Fruit fly (Drosophila melanogaster) whole organism, embryonic: ENCODE measurements around the gene Jhbp1.
A peak's percentile ranks its signal among the peaks of the same experiment; 100 is the strongest.

Experiments used
- Adf1 ChIP-seq: fragments of 200-800 bp; sonication (Bioruptor generic); IDR thresholded peaks from 2 replicates; pipeline ENCODE4 v1.3.6; 2022; ENCODE audit warnings: missing biosample characterization, missing genetic modification characterization
- Aef1 ChIP-seq: fragments of 200-800 bp; sonication (Bioruptor generic); IDR thresholded peaks from 3 replicates; pipeline ENCODE4 v1.3.6; 2022; ENCODE audit warnings: missing biosample characterization, missing genetic modification characterization
- Awh ChIP-seq: fragments of 200-800 bp; sonication (Bioruptor generic); IDR thresholded peaks from 2 replicates; pipeline ENCODE4, ENCODE4 v1.3.6; 2022; ENCODE audit warnings: missing biosample characterization, missing genetic modification characterization
- CG10209 ChIP-seq: fragments of 200-800 bp; sonication (Bioruptor generic); optimal IDR thresholded peaks from 3 replicates; lab custom pipeline; 2017; ENCODE audit warnings: missing biosample characterization, mild to moderate bottlenecking, missing genetic modification characterization, missing genetic modification reagents
- CG10321 ChIP-seq: fragments of 200-800 bp; sonication (Bioruptor generic); IDR thresholded peaks from 2 replicates; pipeline ENCODE4 v1.3.6; 2022; ENCODE audit warnings: missing biosample characterization, missing genetic modification characterization
- CG10959 ChIP-seq: fragments of 200-800 bp; sonication (Bioruptor generic); IDR thresholded peaks from 2 replicates; pipeline ENCODE4 v1.3.6; 2022; ENCODE audit warnings: missing biosample characterization, missing genetic modification characterization
- CG11696 ChIP-seq: fragments of 200-800 bp; sonication (Bioruptor generic); IDR thresholded peaks from 2 replicates; pipeline ENCODE4 v1.3.6; 2022; ENCODE audit warnings: missing biosample characterization, missing genetic modification characterization
- CG12104 ChIP-seq: fragments of 200-800 bp; sonication (Bioruptor generic); optimal IDR thresholded peaks from 3 replicates; lab custom pipeline; 2016; ENCODE audit warnings: missing biosample characterization, missing genetic modification characterization
- CG14441 ChIP-seq: fragments of 200-800 bp; sonication (Bioruptor generic); IDR thresholded peaks from 2 replicates; pipeline ENCODE4 v1.3.6; 2022; ENCODE audit warnings: missing biosample characterization, missing genetic modification characterization
- CG14667 ChIP-seq: fragments of 200-800 bp; sonication (Bioruptor generic); IDR thresholded peaks from 2 replicates; pipeline ENCODE4 v1.3.6; 2022; ENCODE audit warnings: missing biosample characterization, missing genetic modification characterization
- CG14860 ChIP-seq: fragments of 200-800 bp; sonication (Bioruptor generic); IDR thresholded peaks from 3 replicates; pipeline ENCODE4 v1.3.6; 2022; ENCODE audit warnings: missing biosample characterization, missing genetic modification characterization; ENCODE audit not compliant: partially characterized antibody
- CG1647 ChIP-seq: fragments of 200-800 bp; sonication (Bioruptor generic); optimal IDR thresholded peaks from 3 replicates; lab custom pipeline; 2016; ENCODE audit warnings: missing biosample characterization, missing genetic modification characterization
- CG16863 ChIP-seq: fragments of 200-800 bp; sonication (Bioruptor generic); optimal IDR thresholded peaks from 3 replicates; lab custom pipeline; 2016; ENCODE audit warnings: missing biosample characterization, missing genetic modification characterization
- CG17829 ChIP-seq: fragments of 200-800 bp; optimal IDR thresholded peaks from 2 replicates; lab custom pipeline; 2019; ENCODE audit warnings: missing biosample characterization, mild to moderate bottlenecking, missing genetic modification characterization, moderate library complexity
- CG17912 ChIP-seq: fragments of 200-800 bp; sonication (Bioruptor generic); optimal IDR thresholded peaks from 2 replicates; lab custom pipeline; 2018; ENCODE audit warnings: missing biosample characterization, mild to moderate bottlenecking, missing genetic modification characterization
- CG18262 ChIP-seq: fragments of 200-800 bp; optimal IDR thresholded peaks from 3 replicates; lab custom pipeline; 2019; ENCODE audit warnings: missing biosample characterization, mild to moderate bottlenecking, missing genetic modification characterization, moderate library complexity
- CG2678 ChIP-seq: fragments of 200-800 bp; sonication (Bioruptor generic); optimal IDR thresholded peaks from 3 replicates; lab custom pipeline; 2019; ENCODE audit warnings: missing biosample characterization, mild to moderate bottlenecking, missing genetic modification characterization, moderate library complexity
- CG31441 ChIP-seq: fragments of 200-800 bp; sonication (Bioruptor generic); IDR thresholded peaks from 2 replicates; pipeline ENCODE4 v1.3.6; 2022; ENCODE audit warnings: missing biosample characterization, missing genetic modification characterization
- CG32767 ChIP-seq: fragments of 200-800 bp; sonication (Bioruptor generic); IDR thresholded peaks from 2 replicates; pipeline ENCODE4 v1.3.6; 2022; ENCODE audit warnings: missing biosample characterization, missing genetic modification characterization
- CG33557 ChIP-seq: fragments of 200-800 bp; sonication (Bioruptor generic); optimal IDR thresholded peaks from 2 replicates; lab custom pipeline; 2019; ENCODE audit warnings: missing biosample characterization, mild to moderate bottlenecking, missing genetic modification characterization, moderate library complexity
- CG34376 ChIP-seq: fragments of 200-800 bp; sonication (Bioruptor generic); optimal IDR thresholded peaks from 2 replicates; lab custom pipeline; 2018; ENCODE audit warnings: missing biosample characterization, mild to moderate bottlenecking, missing genetic modification characterization
- CG43689 ChIP-seq: fragments of 200-800 bp; sonication (Bioruptor generic); IDR thresholded peaks from 2 replicates; pipeline ENCODE4 v1.3.6; 2022; ENCODE audit warnings: missing biosample characterization, missing genetic modification characterization
- CG8944 ChIP-seq: fragments of 200-800 bp; sonication (Bioruptor generic); optimal IDR thresholded peaks from 3 replicates; lab custom pipeline; 2016; ENCODE audit warnings: missing biosample characterization, missing genetic modification characterization
- CG9817 ChIP-seq: fragments of 200-800 bp; sonication (Bioruptor generic); optimal IDR thresholded peaks from 2 replicates; lab custom pipeline; 2018; ENCODE audit warnings: missing biosample characterization, mild to moderate bottlenecking, missing genetic modification characterization, moderate library complexity
- Dip2 ChIP-seq: fragments of 200-800 bp; sonication (Bioruptor generic); IDR thresholded peaks from 2 replicates; pipeline ENCODE4 v1.3.6; 2022; ENCODE audit warnings: missing biosample characterization, missing genetic modification characterization
- Eip74EF ChIP-seq, 2 experiments: fragments of 200-800 bp in 1 of 2; fragments of >200 bp in 1 of 2; sonication (Bioruptor generic) in 1 of 2; optimal IDR thresholded peaks; 2 replicates each; lab custom pipeline; 2017 to 2019; ENCODE audit warnings: missing biosample characterization in 2 of 2, missing genetic modification characterization in 2 of 2, mild to moderate bottlenecking in 1 of 2, moderate library complexity in 1 of 2
- Fer1 ChIP-seq: fragments of 200-800 bp; sonication (Bioruptor generic); optimal IDR thresholded peaks from 2 replicates; lab custom pipeline; 2017; ENCODE audit warnings: missing biosample characterization, mild to moderate bottlenecking, missing genetic modification characterization
- GATAe ChIP-seq: fragments of 200-800 bp; sonication (Bioruptor generic); conservative IDR thresholded peaks from 2 replicates; pipeline ENCODE4 v1.3.6; 2022; ENCODE audit warnings: missing biosample characterization, missing genetic modification characterization
- H2.0 ChIP-seq: fragments of 200-800 bp; sonication (Bioruptor generic); IDR thresholded peaks from 2 replicates; pipeline ENCODE4 v1.3.6; 2022; ENCODE audit warnings: missing biosample characterization, missing genetic modification characterization
- Hand ChIP-seq: fragments of 200-800 bp; sonication (Bioruptor generic); optimal IDR thresholded peaks from 2 replicates; lab custom pipeline; 2017; ENCODE audit warnings: mild to moderate bottlenecking, missing biosample characterization, missing genetic modification reagents, missing genetic modification characterization
- Hr3 ChIP-seq: fragments of 200-800 bp; sonication (Bioruptor generic); optimal IDR thresholded peaks from 3 replicates; lab custom pipeline; 2016; ENCODE audit warnings: missing biosample characterization, missing genetic modification characterization
- Hr39 ChIP-seq: fragments of >200 bp; optimal IDR thresholded peaks from 2 replicates; lab custom pipeline; 2017
- Oaz ChIP-seq: fragments of 200-800 bp; sonication (Bioruptor generic); IDR thresholded peaks from 2 replicates; pipeline ENCODE4 v1.3.6; 2022; ENCODE audit warnings: missing biosample characterization, missing genetic modification characterization
- Ptx1 ChIP-seq: fragments of 200-800 bp; sonication (Bioruptor generic); IDR thresholded peaks from 2 replicates; pipeline ENCODE4 v1.3.6; 2022; ENCODE audit warnings: missing biosample characterization, missing genetic modification characterization
- Taf1 ChIP-seq: fragments of 200-800 bp; sonication (Bioruptor generic); IDR thresholded peaks from 2 replicates; pipeline ENCODE4 v1.3.6; 2022; ENCODE audit warnings: missing biosample characterization, missing genetic modification characterization
- aop ChIP-seq: fragments of 200-800 bp; sonication (Bioruptor generic); IDR thresholded peaks from 2 replicates; pipeline ENCODE4 v1.3.6; 2022; ENCODE audit warnings: missing biosample characterization, missing genetic modification characterization
- bab2 ChIP-seq: fragments of 200-800 bp; sonication (Bioruptor generic); optimal IDR thresholded peaks from 2 replicates; lab custom pipeline; 2016; ENCODE audit warnings: missing biosample characterization, missing genetic modification characterization
- bowl ChIP-seq: fragments of 200-800 bp; sonication (Bioruptor generic); IDR thresholded peaks from 2 replicates; pipeline ENCODE4 v1.3.6; 2022; ENCODE audit warnings: missing biosample characterization, missing genetic modification characterization
- cad ChIP-seq: fragments of >200 bp; optimal IDR thresholded peaks from 2 replicates; lab custom pipeline; 2017; ENCODE audit warnings: missing biosample characterization, missing genetic modification characterization
- cato ChIP-seq: fragments of 200-800 bp; sonication (Bioruptor generic); optimal IDR thresholded peaks from 2 replicates; lab custom pipeline; 2016; ENCODE audit warnings: missing biosample characterization, missing genetic modification characterization, borderline replicate concordance
- da ChIP-seq: fragments of 200-800 bp; sonication (Bioruptor generic); optimal IDR thresholded peaks from 2 replicates; lab custom pipeline; 2016; ENCODE audit warnings: missing biosample characterization, missing genetic modification characterization
- jigr1 ChIP-seq: fragments of 200-800 bp; sonication (Bioruptor generic); IDR thresholded peaks from 3 replicates; pipeline ENCODE4 v1.3.6; 2022; ENCODE audit warnings: missing biosample characterization, missing genetic modification characterization
- maf-S ChIP-seq: fragments of 200-800 bp; sonication (Bioruptor generic); optimal IDR thresholded peaks from 2 replicates; lab custom pipeline; 2016; ENCODE audit warnings: missing biosample characterization, missing genetic modification characterization
- mam ChIP-seq: fragments of 200-800 bp; sonication (Bioruptor generic); optimal IDR thresholded peaks from 3 replicates; lab custom pipeline; 2016; ENCODE audit warnings: missing biosample characterization, missing genetic modification characterization
- scrt ChIP-seq: fragments of 200-800 bp; sonication (Bioruptor generic); optimal IDR thresholded peaks from 2 replicates; lab custom pipeline; 2018; ENCODE audit warnings: missing biosample characterization, mild to moderate bottlenecking, missing genetic modification characterization, moderate library complexity
- sim ChIP-seq: fragments of 200-800 bp; sonication (Bioruptor generic); IDR thresholded peaks from 2 replicates; pipeline ENCODE4 v1.3.6; 2022; ENCODE audit warnings: missing biosample characterization, missing genetic modification characterization
- sisA ChIP-seq: fragments of 200-800 bp; sonication (Bioruptor generic); IDR thresholded peaks from 2 replicates; pipeline ENCODE4 v1.3.6; 2022; ENCODE audit warnings: missing biosample characterization, missing genetic modification characterization
- tll ChIP-seq, 2 experiments: fragments of 200-800 bp in 1 of 2; fragments of >200 bp in 1 of 2; sonication (Bioruptor generic) in 1 of 2; optimal IDR thresholded peaks; 2 replicates each; lab custom pipeline; 2017 to 2019; ENCODE audit warnings: missing biosample characterization in 2 of 2, missing genetic modification characterization in 2 of 2, mild to moderate bottlenecking in 1 of 2, moderate library complexity in 1 of 2
- toy ChIP-seq: fragments of 200-800 bp; sonication (Bioruptor generic); IDR thresholded peaks from 2 replicates; pipeline ENCODE4 v1.3.6; 2022; ENCODE audit warnings: missing biosample characterization, missing genetic modification characterization
- vnd ChIP-seq: fragments of 200-800 bp; sonication (Bioruptor generic); IDR thresholded peaks from 3 replicates; pipeline ENCODE4 v1.3.6; 2022; ENCODE audit warnings: missing biosample characterization, missing genetic modification characterization; ENCODE audit not compliant: partially characterized antibody
- zfh2 ChIP-seq: fragments of 200-800 bp; sonication (Bioruptor generic); optimal IDR thresholded peaks from 2 replicates; lab custom pipeline; 2016; ENCODE audit warnings: missing biosample characterization, missing genetic modification characterization

Jhbp1 gene

dm6 chr3R:4992227-4992737, 27.0 kb downstream of the Jhbp1 start (continued):
- TF ChIP-seq cato (GFP tag; lab: Kevin White, UChicago), result no peak
- no peak for TF ChIP-seq CG10321
- peak in 1 of 2 experiments; percentile 52 for TF ChIP-seq tll (GFP tag; optimal IDR thresholded peaks at IDR 0.05; lab: Kevin White, UChicago)
- TF ChIP-seq maf-S (GFP tag; lab: Kevin White, UChicago), result no peak
- no peak for TF ChIP-seq Adf1
- peak; percentile 6 for TF ChIP-seq CG12104 (GFP tag; lab: Kevin White, UChicago)
- no peak for TF ChIP-seq CG16863 (GFP tag; lab: Kevin White, UChicago)
- TF ChIP-seq CG17912 (GFP tag; lab: Kevin White, UChicago), result peak; percentile 66
- no peak for TF ChIP-seq Taf1 (GFP tag; lab: Robert Waterston, UW)
- TF ChIP-seq CG17829 (tag; lab: Kevin White, UChicago), result peak; percentile 48
- TF ChIP-seq CG10209, result peak; percentile 64
- no peak for TF ChIP-seq jigr1
- no peak for TF ChIP-seq CG43689 (GFP tag; lab: Robert Waterston, UW)
- peak; percentile 33 for TF ChIP-seq Fer1 (GFP tag; lab: Kevin White, UChicago)
- no peak for TF ChIP-seq Dip2 (GFP tag; lab: Robert Waterston, UW)
- peak; percentile 28 for TF ChIP-seq scrt (GFP tag; lab: Kevin White, UChicago)
- TF ChIP-seq cad (GFP tag; lab: Kevin White, UChicago), result peak; percentile 63
- peak in 1 of 2 experiments; percentile 51 for TF ChIP-seq Eip74EF (GFP tag; optimal IDR thresholded peaks at IDR 0.05; lab: Kevin White, UChicago)
- TF ChIP-seq H2.0 (GFP tag; lab: Robert Waterston, UW), result 0 out of 2 replicates have a peak, but pooled peaks have one; percentile 10
- peak; percentile 60 for TF ChIP-seq CG18262 (tag; lab: Kevin White, UChicago)
- no peak for TF ChIP-seq Oaz (GFP tag; lab: Robert Waterston, UW)
- peak; percentile 9 for TF ChIP-seq CG8944 (GFP tag; lab: Kevin White, UChicago)
- no peak for TF ChIP-seq CG10959 (GFP tag; lab: Robert Waterston, UW)
- peak; percentile 56; the same call in 1 of the 2 replicates for TF ChIP-seq CG32767
- TF ChIP-seq toy (GFP tag; lab: Robert Waterston, UW), result no peak
- peak; percentile 29; the same call in 1 of the 2 replicates for TF ChIP-seq GATAe (GFP tag; lab: Robert Waterston, UW)
- no peak for TF ChIP-seq Hr3 (GFP tag; lab: Kevin White, UChicago)
- peak; percentile 81 for TF ChIP-seq Awh (GFP tag; lab: Robert Waterston, UW)
- TF ChIP-seq CG33557 (GFP tag; lab: Kevin White, UChicago), result peak; percentile 81
- TF ChIP-seq Aef1 (GFP tag; lab: Robert Waterston, UW), result no peak
- no peak for TF ChIP-seq CG14667 (GFP tag; lab: Robert Waterston, UW)
- no peak for TF ChIP-seq da
- TF ChIP-seq CG14860, result no peak
- TF ChIP-seq CG9817 (tag; lab: Kevin White, UChicago), result peak; percentile 14
- TF ChIP-seq Hr39, result no peak
- TF ChIP-seq Hand, result no peak
- TF ChIP-seq bowl, result no peak
- no peak for TF ChIP-seq CG1647
- TF ChIP-seq CG31441 (GFP tag; lab: Robert Waterston, UW), result peak; percentile 19; the same call in 1 of the 2 replicates
- no peak for TF ChIP-seq sisA (GFP tag; lab: Robert Waterston, UW)
- TF ChIP-seq sim, result 0 out of 2 replicates have a peak, but pooled peaks have one; percentile 33
- peak; percentile 68 for TF ChIP-seq CG14441 (GFP tag; lab: Robert Waterston, UW)
- TF ChIP-seq CG2678 (tag; lab: Kevin White, UChicago), result peak; percentile 60
- TF ChIP-seq vnd, result no peak
- peak; percentile 7; the same call in 1 of the 2 replicates for TF ChIP-seq Ptx1 (GFP tag; lab: Robert Waterston, UW)
- no peak for TF ChIP-seq mam (GFP tag; lab: Kevin White, UChicago)
- 0 out of 2 replicates have a peak, but pooled peaks have one; percentile 32 for TF ChIP-seq CG11696 (GFP tag; lab: Robert Waterston, UW)
- TF ChIP-seq aop (GFP tag; lab: Robert Waterston, UW), result peak; percentile 25; the same call in 1 of the 2 replicates
- TF ChIP-seq zfh2 (GFP tag; lab: Kevin White, UChicago), result no peak
- no peak for TF ChIP-seq CG34376 (GFP tag; lab: Kevin White, UChicago)
- peak; percentile 10 for TF ChIP-seq bab2 (GFP tag; lab: Kevin White, UChicago)
